Fruit fly (Drosophila melanogaster) whole organism, embryonic: ENCODE measurements around the gene Traf-like.

Source experiments
- Antp ChIP-seq: fragments of 200-800 bp; sonication (Bioruptor generic); optimal IDR thresholded peaks from 3 replicates; lab custom pipeline; 2016; ENCODE audit warnings: missing biosample characterization, missing genetic modification characterization
- C15 ChIP-seq: fragments of 200-800 bp; sonication (Bioruptor generic); IDR thresholded peaks from 3 replicates; pipeline ENCODE4 v1.3.6; 2022; ENCODE audit warnings: missing biosample characterization, missing genetic modification characterization
- CG10209 ChIP-seq: fragments of 200-800 bp; sonication (Bioruptor generic); optimal IDR thresholded peaks from 3 replicates; lab custom pipeline; 2017; ENCODE audit warnings: missing biosample characterization, mild to moderate bottlenecking, missing genetic modification characterization, missing genetic modification reagents
- CG10321 ChIP-seq: fragments of 200-800 bp; sonication (Bioruptor generic); IDR thresholded peaks from 2 replicates; pipeline ENCODE4 v1.3.6; 2022; ENCODE audit warnings: missing biosample characterization, missing genetic modification characterization
- CG10959 ChIP-seq: fragments of 200-800 bp; sonication (Bioruptor generic); IDR thresholded peaks from 2 replicates; pipeline ENCODE4 v1.3.6; 2022; ENCODE audit warnings: missing biosample characterization, missing genetic modification characterization
- CG11723 ChIP-seq: fragments of 200-800 bp; sonication (Bioruptor generic); optimal IDR thresholded peaks from 2 replicates; lab custom pipeline; 2017; ENCODE audit warnings: missing biosample characterization, mild to moderate bottlenecking, missing genetic modification characterization
- CG12071 ChIP-seq: fragments of 200-800 bp; sonication (Bioruptor generic); optimal IDR thresholded peaks from 3 replicates; lab custom pipeline; 2018; ENCODE audit warnings: missing biosample characterization, mild to moderate bottlenecking, missing genetic modification characterization
- CG12236 ChIP-seq: fragments of 200-800 bp; sonication (Bioruptor generic); optimal IDR thresholded peaks from 2 replicates; lab custom pipeline; 2016; ENCODE audit warnings: missing biosample characterization, missing genetic modification characterization
- CG1233 ChIP-seq: fragments of 200-800 bp; sonication (Bioruptor generic); optimal IDR thresholded peaks from 4 replicates; lab custom pipeline; 2018; ENCODE audit warnings: missing biosample characterization, mild to moderate bottlenecking, missing genetic modification characterization
- CG13296 ChIP-seq: fragments of 200-800 bp; sonication (Bioruptor generic); optimal IDR thresholded peaks from 3 replicates; lab custom pipeline; 2018; ENCODE audit warnings: missing biosample characterization, mild to moderate bottlenecking, missing genetic modification characterization
- CG13624 ChIP-seq: fragments of 200-800 bp; sonication (Bioruptor generic); optimal IDR thresholded peaks from 2 replicates; lab custom pipeline; 2016; ENCODE audit warnings: missing biosample characterization, missing genetic modification characterization
- CG1529 ChIP-seq: fragments of 200-800 bp; sonication (Bioruptor generic); optimal IDR thresholded peaks from 3 replicates; lab custom pipeline; 2018; ENCODE audit warnings: missing biosample characterization, missing genetic modification characterization
- CG1602 ChIP-seq: fragments of 200-800 bp; sonication (Bioruptor generic); optimal IDR thresholded peaks from 3 replicates; lab custom pipeline; 2016; ENCODE audit warnings: missing biosample characterization, missing genetic modification characterization
- CG16813 ChIP-seq: fragments of 200-800 bp; sonication (Bioruptor generic); IDR thresholded peaks from 3 replicates; pipeline ENCODE4 v1.3.6; 2022; ENCODE audit warnings: missing biosample characterization, missing genetic modification characterization; ENCODE audit not compliant: partially characterized antibody
- CG16815 ChIP-seq: fragments of 200-800 bp; sonication (Bioruptor generic); optimal IDR thresholded peaks from 3 replicates; lab custom pipeline; 2017; ENCODE audit warnings: missing biosample characterization, mild to moderate bottlenecking, missing genetic modification characterization
- CG17186 ChIP-seq: fragments of 200-800 bp; sonication (Bioruptor generic); optimal IDR thresholded peaks from 3 replicates; lab custom pipeline; 2017; ENCODE audit warnings: missing biosample characterization, missing genetic modification reagents, missing genetic modification characterization
- CG17829 ChIP-seq: fragments of 200-800 bp; optimal IDR thresholded peaks from 2 replicates; lab custom pipeline; 2019; ENCODE audit warnings: missing biosample characterization, mild to moderate bottlenecking, missing genetic modification characterization, moderate library complexity
- CG1792 ChIP-seq: fragments of 200-800 bp; sonication (Bioruptor generic); optimal IDR thresholded peaks from 2 replicates; lab custom pipeline; 2016; ENCODE audit warnings: missing biosample characterization, missing genetic modification characterization
- CG32767 ChIP-seq: fragments of 200-800 bp; sonication (Bioruptor generic); IDR thresholded peaks from 2 replicates; pipeline ENCODE4 v1.3.6; 2022; ENCODE audit warnings: missing biosample characterization, missing genetic modification characterization
- CG8359 ChIP-seq: fragments of 200-800 bp; sonication (Bioruptor generic); optimal IDR thresholded peaks from 2 replicates; lab custom pipeline; 2017; ENCODE audit warnings: missing biosample characterization, mild to moderate bottlenecking, missing genetic modification characterization, borderline replicate concordance
- Fer2 ChIP-seq: fragments of 200-800 bp; sonication (Bioruptor generic); optimal IDR thresholded peaks from 2 replicates; lab custom pipeline; 2018; ENCODE audit warnings: missing biosample characterization, mild to moderate bottlenecking, missing genetic modification characterization, moderate library complexity
- Fer3 ChIP-seq: fragments of 200-800 bp; sonication (Bioruptor generic); optimal IDR thresholded peaks from 2 replicates; lab custom pipeline; 2018; ENCODE audit warnings: missing biosample characterization, mild to moderate bottlenecking, missing genetic modification characterization, moderate library complexity
- MBD-R2 ChIP-seq: fragments of 200-800 bp; sonication (Bioruptor generic); IDR thresholded peaks from 2 replicates; pipeline ENCODE4 v1.3.6; 2022; ENCODE audit warnings: missing biosample characterization, missing genetic modification characterization
- Mrtf ChIP-seq: fragments of 200-800 bp; sonication (Bioruptor generic); IDR thresholded peaks from 3 replicates; pipeline ENCODE4 v1.3.6; 2022; ENCODE audit warnings: missing biosample characterization, missing genetic modification characterization
- NFAT ChIP-seq: fragments of 200-800 bp; sonication (Bioruptor generic); IDR thresholded peaks from 2 replicates; pipeline ENCODE4 v1.3.6; 2022; ENCODE audit warnings: missing biosample characterization, missing genetic modification characterization
- NK7.1 ChIP-seq: fragments of 200-800 bp; sonication (Bioruptor generic); optimal IDR thresholded peaks from 3 replicates; lab custom pipeline; 2016; ENCODE audit warnings: missing biosample characterization, missing genetic modification characterization
- Sox102F ChIP-seq: fragments of 200-800 bp; sonication (Bioruptor generic); optimal IDR thresholded peaks from 2 replicates; lab custom pipeline; 2018; ENCODE audit warnings: missing biosample characterization, mild to moderate bottlenecking, missing genetic modification characterization, moderate library complexity
- Ssrp ChIP-seq: fragments of 200-800 bp; sonication (Bioruptor generic); optimal IDR thresholded peaks from 2 replicates; lab custom pipeline; 2018; ENCODE audit warnings: missing biosample characterization, mild to moderate bottlenecking, missing genetic modification characterization, moderate library complexity
- bbx ChIP-seq: fragments of 200-800 bp; sonication (Bioruptor generic); IDR thresholded peaks from 2 replicates; pipeline ENCODE4 v1.3.6; 2022; ENCODE audit warnings: missing biosample characterization, missing genetic modification characterization; ENCODE audit not compliant: partially characterized antibody
- bcd ChIP-seq: fragments of 200-800 bp; sonication (Bioruptor generic); optimal IDR thresholded peaks from 2 replicates; lab custom pipeline; 2017; ENCODE audit warnings: missing biosample characterization, mild to moderate bottlenecking, missing genetic modification characterization
- ci ChIP-seq: fragments of 200-800 bp; sonication (Bioruptor generic); IDR thresholded peaks from 3 replicates; pipeline ENCODE4 v1.3.6; 2022; ENCODE audit warnings: missing biosample characterization, missing genetic modification characterization
- dati ChIP-seq: fragments of 200-800 bp; sonication (Bioruptor generic); IDR thresholded peaks from 2 replicates; pipeline ENCODE4 v1.3.6; 2022; ENCODE audit warnings: missing biosample characterization, missing genetic modification characterization
- gcm ChIP-seq: fragments of 200-800 bp; sonication (Bioruptor generic); optimal IDR thresholded peaks from 2 replicates; lab custom pipeline; 2019; ENCODE audit warnings: missing biosample characterization, mild to moderate bottlenecking, missing genetic modification characterization, moderate library complexity
- insv ChIP-seq, 2 experiments: fragments of 200-800 bp; sonication (Bioruptor generic); optimal IDR thresholded peaks; 3 replicates each; lab custom pipeline; 2016 to 2018; ENCODE audit warnings: missing biosample characterization in 2 of 2, missing genetic modification characterization in 2 of 2
- jumu ChIP-seq: fragments of 200-800 bp; sonication (Bioruptor generic); optimal IDR thresholded peaks from 3 replicates; lab custom pipeline; 2016; ENCODE audit warnings: missing biosample characterization, missing genetic modification characterization
- lmd ChIP-seq: fragments of 200-800 bp; sonication (Bioruptor generic); IDR thresholded peaks from 2 replicates; pipeline ENCODE4 v1.3.6; 2022; ENCODE audit warnings: missing biosample characterization, missing genetic modification characterization
- mam ChIP-seq: fragments of 200-800 bp; sonication (Bioruptor generic); optimal IDR thresholded peaks from 3 replicates; lab custom pipeline; 2016; ENCODE audit warnings: missing biosample characterization, missing genetic modification characterization
- nom ChIP-seq: fragments of 200-800 bp; sonication (Bioruptor generic); optimal IDR thresholded peaks from 2 replicates; lab custom pipeline; 2017; ENCODE audit warnings: missing biosample characterization, missing genetic modification characterization, mild to moderate bottlenecking, moderate library complexity, missing genetic modification reagents
- pita ChIP-seq: fragments of 200-800 bp; sonication (Bioruptor generic); optimal IDR thresholded peaks from 2 replicates; lab custom pipeline; 2017; ENCODE audit warnings: missing biosample characterization, mild to moderate bottlenecking, missing genetic modification characterization
- sug ChIP-seq: fragments of 200-800 bp; optimal IDR thresholded peaks from 2 replicates; lab custom pipeline; 2019; ENCODE audit warnings: missing biosample characterization, mild to moderate bottlenecking, missing genetic modification characterization, moderate library complexity
- tap ChIP-seq: fragments of 200-800 bp; optimal IDR thresholded peaks from 3 replicates; lab custom pipeline; 2019; ENCODE audit warnings: missing biosample characterization, mild to moderate bottlenecking, missing genetic modification characterization, moderate library complexity
- tio ChIP-seq: fragments of 200-800 bp; sonication (Bioruptor generic); optimal IDR thresholded peaks from 2 replicates; lab custom pipeline; 2017; ENCODE audit warnings: missing biosample characterization, missing genetic modification characterization, inconsistent platforms
- tll ChIP-seq, 2 experiments: fragments of 200-800 bp in 1 of 2; fragments of >200 bp in 1 of 2; sonication (Bioruptor generic) in 1 of 2; optimal IDR thresholded peaks; 2 replicates each; lab custom pipeline; 2017 to 2019; ENCODE audit warnings: missing biosample characterization in 2 of 2, missing genetic modification characterization in 2 of 2, mild to moderate bottlenecking in 1 of 2, moderate library complexity in 1 of 2
- toy ChIP-seq: fragments of 200-800 bp; sonication (Bioruptor generic); IDR thresholded peaks from 2 replicates; pipeline ENCODE4 v1.3.6; 2022; ENCODE audit warnings: missing biosample characterization, missing genetic modification characterization
- trem ChIP-seq: fragments of 200-800 bp; optimal IDR thresholded peaks from 3 replicates; lab custom pipeline; 2019; ENCODE audit warnings: missing biosample characterization, mild to moderate bottlenecking, missing genetic modification characterization, moderate library complexity
- tx ChIP-seq: fragments of 200-800 bp; sonication (Bioruptor generic); optimal IDR thresholded peaks from 2 replicates; lab custom pipeline; 2016; ENCODE audit warnings: missing biosample characterization, missing genetic modification characterization
- vnd ChIP-seq: fragments of 200-800 bp; sonication (Bioruptor generic); IDR thresholded peaks from 3 replicates; pipeline ENCODE4 v1.3.6; 2022; ENCODE audit warnings: missing biosample characterization, missing genetic modification characterization; ENCODE audit not compliant: partially characterized antibody
- wor ChIP-seq: fragments of 200-800 bp; sonication (Bioruptor generic); IDR thresholded peaks from 2 replicates; pipeline ENCODE4 v1.3.6; 2022; ENCODE audit warnings: missing biosample characterization, missing genetic modification characterization

Gene Traf-like

DNA sequence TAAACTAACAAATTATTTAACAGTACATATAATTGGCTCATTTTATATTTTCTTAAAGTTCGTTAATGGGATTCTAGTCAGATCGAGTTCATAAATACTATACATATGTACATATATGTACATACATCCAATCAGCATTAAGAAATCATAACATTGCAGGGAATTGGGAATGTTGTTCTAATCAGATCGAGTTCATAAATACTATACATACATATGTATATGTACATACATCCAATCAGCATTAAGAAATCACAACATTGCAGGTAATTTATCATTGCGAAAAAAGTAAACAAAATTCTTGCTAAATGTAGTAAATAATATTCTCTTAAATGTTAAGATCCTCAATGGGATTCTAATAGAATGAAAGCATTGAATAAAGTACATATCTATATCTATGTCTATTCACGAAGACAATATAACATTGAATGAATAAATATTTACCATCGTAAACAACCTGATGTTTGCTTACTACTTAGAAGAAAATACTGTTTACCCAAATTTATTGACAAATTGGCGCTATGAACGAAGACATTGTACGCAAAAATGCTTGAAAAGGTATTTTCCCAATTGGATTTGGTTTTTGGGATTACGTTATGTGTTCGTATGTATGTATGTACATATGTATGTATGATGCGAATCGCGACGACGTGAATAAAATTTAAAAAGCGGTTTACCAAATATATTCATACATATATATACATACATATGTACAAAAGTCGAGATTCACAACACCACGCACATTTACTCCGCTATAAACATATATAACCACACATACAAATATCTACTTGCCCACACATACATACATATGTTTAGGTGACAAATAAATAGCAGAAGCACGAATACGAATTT is 31.0 kb upstream of the Traf-like start (continued):
- TF ChIP-seq Fer2 (tag; lab: Kevin White, UChicago): peak; percentile 85
- no peak for TF ChIP-seq vnd
- TF ChIP-seq CG10321: no peak
- TF ChIP-seq C15 (GFP tag; lab: Robert Waterston, UW): peak; percentile 64; the same call in 1 of the 3 replicates
- peak; percentile 42 to 97 for TF ChIP-seq insv (GFP tag; optimal IDR thresholded peaks at IDR 0.05; lab: Kevin White, UChicago)
- TF ChIP-seq jumu (GFP tag; lab: Kevin White, UChicago): no peak
- peak; percentile 36 for TF ChIP-seq CG8359 (GFP tag; lab: Kevin White, UChicago)
- no peak for TF ChIP-seq bcd
- peak; percentile 61 for TF ChIP-seq mam (GFP tag; lab: Kevin White, UChicago)
- no peak for TF ChIP-seq Ssrp (tag; lab: Kevin White, UChicago)
- TF ChIP-seq CG17186 (GFP tag; lab: Kevin White, UChicago): no peak
- TF ChIP-seq nom (GFP tag; lab: Kevin White, UChicago): no peak
- no peak for TF ChIP-seq bbx (GFP tag; lab: Robert Waterston, UW)
- no peak for TF ChIP-seq dati (GFP tag; lab: Robert Waterston, UW)
- TF ChIP-seq NK7.1: peak; percentile 74
- TF ChIP-seq Fer3 (tag; lab: Kevin White, UChicago): peak; percentile 92
- TF ChIP-seq CG1602 (GFP tag; lab: Kevin White, UChicago): peak; percentile 25
- peak; percentile 40 for TF ChIP-seq trem
- TF ChIP-seq CG10959: no peak
- no peak for TF ChIP-seq tio (GFP tag; lab: Kevin White, UChicago)
- TF ChIP-seq CG16813 (GFP tag; lab: Robert Waterston, UW): no peak
- TF ChIP-seq NFAT: no peak; the same call in 1 of the 2 replicates
- TF ChIP-seq toy: no peak; the same call in 1 of the 2 replicates
- TF ChIP-seq Sox102F: no peak
- peak; percentile 49; the same call in 1 of the 3 replicates for TF ChIP-seq ci (GFP tag; lab: Robert Waterston, UW)
- TF ChIP-seq CG13296 (GFP tag; lab: Kevin White, UChicago): peak; percentile 94
- peak; percentile 84 for TF ChIP-seq CG10209 (GFP tag; lab: Kevin White, UChicago)
- TF ChIP-seq CG17829 (tag; lab: Kevin White, UChicago): peak; percentile 50
- no peak for TF ChIP-seq CG16815 (GFP tag; lab: Kevin White, UChicago)
- TF ChIP-seq tx: peak; percentile 30
- TF ChIP-seq tap (tag; lab: Kevin White, UChicago): no peak
- TF ChIP-seq CG12236 (GFP tag; lab: Kevin White, UChicago): peak; percentile 47
- no peak; the same call in 1 of the 2 replicates for TF ChIP-seq MBD-R2 (GFP tag; lab: Robert Waterston, UW)
- TF ChIP-seq CG13624: peak; percentile 62
- no peak for TF ChIP-seq lmd (GFP tag; lab: Robert Waterston, UW)
- TF ChIP-seq CG1792: peak; percentile 57
- TF ChIP-seq Mrtf (GFP tag; lab: Robert Waterston, UW): no peak
- peak; percentile 92 for TF ChIP-seq CG12071
- TF ChIP-seq tll (GFP tag; optimal IDR thresholded peaks at IDR 0.05; lab: Kevin White, UChicago): no peak
- peak; percentile 48; the same call in 1 of the 2 replicates for TF ChIP-seq CG32767 (GFP tag; lab: Robert Waterston, UW)
- peak; percentile 62 for TF ChIP-seq CG1529 (GFP tag; lab: Kevin White, UChicago)
- TF ChIP-seq wor (GFP tag; lab: Robert Waterston, UW): no peak
- TF ChIP-seq pita (GFP tag; lab: Kevin White, UChicago): no peak
- no peak for TF ChIP-seq CG11723
- TF ChIP-seq CG1233 (GFP tag; lab: Kevin White, UChicago): peak; percentile 94
- peak; percentile 84 for TF ChIP-seq sug (tag; lab: Kevin White, UChicago)
- TF ChIP-seq gcm (GFP tag; lab: Kevin White, UChicago): peak; percentile 82
- TF ChIP-seq Antp (GFP tag; lab: Kevin White, UChicago): no peak
